Worm (Caenorhabditis elegans): ENCODE results near the gene med-1.

- TF ChIP-seq skn-1 (tag; optimal IDR thresholded peaks at IDR 0.05) = no peak
- TF ChIP-seq egl-27 (tag; optimal IDR thresholded peaks at IDR 0.05) = no peak
- no peak for TF ChIP-seq nhr-76 (tag; optimal IDR thresholded peaks at IDR 0.05)
- TF ChIP-seq pha-4 (tag; optimal IDR thresholded peaks at IDR 0.05) = no peak
- TF ChIP-seq nhr-28 (tag; optimal IDR thresholded peaks at IDR 0.05) = no peak
- TF ChIP-seq pqm-1 (tag; optimal IDR thresholded peaks at IDR 0.05) = no peak
These were observed 31.1 kb downstream of the med-1 start, which contains the start of gene odr-7 for ce11 chrX:12461557-12461956.

All from whole organism, L3 larva.